Worm (Caenorhabditis elegans): ENCODE data around the gene Y51H4A.936.

DNA sequence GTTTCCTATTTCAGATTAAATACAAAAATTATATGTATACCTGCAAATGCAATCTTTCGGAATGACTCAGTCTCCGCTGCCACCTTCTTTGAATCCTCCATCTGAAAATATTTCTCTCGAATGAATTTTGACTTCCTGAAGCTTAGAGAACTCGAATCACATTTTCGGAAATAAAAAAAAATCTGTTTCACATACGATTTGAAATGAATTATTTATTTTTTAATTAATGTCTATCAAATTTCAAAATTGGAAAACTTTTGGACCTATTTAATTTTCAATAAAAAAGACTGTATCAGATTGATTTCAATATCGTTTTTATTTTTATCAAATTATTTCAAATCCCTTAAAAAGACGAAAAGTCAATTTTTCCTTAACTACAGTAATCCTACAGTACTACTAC is 26.5 kb upstream of the Y51H4A.936 start, which contains the start of gene col-137:
- TF ChIP-seq nhr-76 (tag; optimal IDR thresholded peaks at IDR 0.05) (no peak), mep-1 (tag; optimal IDR thresholded peaks at IDR 0.05) (no peak), pha-4 (tag; optimal IDR thresholded peaks at IDR 0.05) (no peak), M03D4.4 (tag; optimal IDR thresholded peaks at IDR 0.05) (no peak)
